Fruit fly (Drosophila melanogaster): Measurements from ENCODE around the gene CG42587.

dm6 chr2L:14713467-14713866, 31.5 kb downstream of the CG42587 start, which contains the start of gene CG34165:
- TF ChIP-seq OdsH (GFP tag; optimal IDR thresholded peaks at IDR 0.05): no peak
- TF ChIP-seq sv (GFP tag; optimal IDR thresholded peaks at IDR 0.05): no peak
- no peak for TF ChIP-seq Hr83 (GFP tag; optimal IDR thresholded peaks at IDR 0.05; ENCODE audit: poor library complexity, severe bottlenecking)
